Fruit fly (Drosophila melanogaster): Measurements from ENCODE around the gene CG9396.

DNA sequence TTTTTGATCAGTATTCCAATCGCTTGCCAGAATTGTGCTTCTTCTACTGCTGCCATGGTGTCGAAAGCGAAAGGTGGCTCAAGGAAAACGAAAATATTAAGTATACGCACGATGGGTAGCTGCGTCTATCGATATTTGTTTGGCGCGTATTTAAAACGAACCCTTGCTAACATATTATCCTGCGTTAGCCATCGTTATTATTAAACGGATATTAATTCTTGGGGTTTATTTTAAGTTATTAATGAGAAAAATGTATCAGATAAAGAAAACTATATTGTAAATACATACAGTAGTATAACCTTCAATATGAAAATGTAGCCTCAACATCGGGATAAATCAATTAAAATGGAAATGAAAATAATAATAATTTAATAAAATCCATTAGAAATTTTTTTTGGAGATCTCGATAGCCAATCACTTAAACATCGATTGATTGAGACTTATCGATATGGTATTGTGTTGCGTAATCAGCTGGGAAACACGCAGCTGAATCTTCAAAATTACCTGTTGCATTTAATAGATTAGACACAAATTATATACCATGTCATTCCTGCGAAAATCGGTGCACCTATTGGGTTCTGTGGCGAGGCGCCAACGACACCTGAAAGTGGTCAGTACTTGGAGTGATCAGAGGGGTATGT, 16.0 kb downstream of the CG9396 start, which contains the start of the genes CG9386 and BckdhA:
- no peak for TF ChIP-seq insv (GFP tag; optimal IDR thresholded peaks at IDR 0.05)
- TF ChIP-seq Bteb2 (GFP tag; optimal IDR thresholded peaks at IDR 0.05), result peak; percentile 35
- no peak for TF ChIP-seq pros (GFP tag; optimal IDR thresholded peaks at IDR 0.05)
- no peak for TF ChIP-seq disco-r (GFP tag; optimal IDR thresholded peaks at IDR 0.05)
- TF ChIP-seq crc (GFP tag; optimal IDR thresholded peaks at IDR 0.05), result no peak
- no peak for TF ChIP-seq ERR (GFP tag; optimal IDR thresholded peaks at IDR 0.05)
- peak; percentile 52 for TF ChIP-seq Hr3 (GFP tag; optimal IDR thresholded peaks at IDR 0.05)
- TF ChIP-seq CG32532 (GFP tag; IDR thresholded peaks at IDR 0.05), result peak; percentile 62
- TF ChIP-seq fru (optimal IDR thresholded peaks at IDR 0.05), result no peak

Data from whole organism, embryonic.